Fruit fly (Drosophila melanogaster) S2 (cell line): ENCODE data around the gene CG15308.

Experiments used
- CG8478 ChIP-seq: fragments of >200 bp; optimal IDR thresholded peaks from 2 replicates; lab custom pipeline; 2018
- CTCF ChIP-seq, 2 experiments: fragments of >200 bp; optimal IDR thresholded peaks; 2 replicates each; lab custom pipeline; 2018

DNA sequence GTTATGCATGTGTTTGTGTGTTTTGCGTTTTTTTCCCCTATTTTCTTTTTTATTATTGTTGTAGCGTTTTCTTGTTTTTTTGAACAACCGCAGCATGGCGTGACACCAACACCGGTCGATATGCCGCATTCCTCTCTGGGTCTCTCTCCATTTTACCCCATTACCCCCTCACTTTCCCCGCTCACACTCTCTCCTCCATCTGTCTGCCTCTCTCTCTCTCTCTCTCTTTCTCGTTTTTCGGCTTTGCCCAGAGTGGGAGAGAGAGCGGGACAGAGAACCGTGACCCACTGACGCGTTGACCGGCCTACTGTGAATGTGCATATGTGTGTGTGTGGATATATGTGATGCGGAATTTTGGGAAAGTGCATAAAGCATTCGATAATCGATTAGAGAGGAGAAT lies 28.4 kb upstream of the CG15308 start:
- TF ChIP-seq CG8478 (lab: Kevin White, UChicago), result no peak
- TF ChIP-seq CTCF (optimal IDR thresholded peaks at IDR 0.05; lab: Kevin White, UChicago), result no peak
